Worm (Caenorhabditis elegans) whole organism, young adult: ENCODE results near the gene nlp-61.

Experiments used
- F37B4.10 ChIP-seq: fragments of 200-800 bp; sonication (Bioruptor generic); IDR thresholded peaks from 2 replicates; pipeline ENCODE4 v1.3.6; 2022; ENCODE audit warnings: missing genetic modification characterization, missing compliant biosample characterization
- F39B2.1 ChIP-seq: fragments of 200-800 bp; sonication (Bioruptor generic); IDR thresholded peaks from 2 replicates; pipeline ENCODE4 v1.3.6; 2022; ENCODE audit warnings: missing genetic modification reagents, missing genetic modification characterization, missing compliant biosample characterization
- T26A5.8 ChIP-seq: sonication (generic microtip); optimal IDR thresholded peaks from 2 replicates; lab custom pipeline; 2016; ENCODE audit warnings: missing genetic modification characterization, missing compliant biosample characterization
- efl-1 ChIP-seq: fragments of 150-350 bp; optimal IDR thresholded peaks from 2 replicates; lab custom pipeline; 2014; ENCODE audit warnings: missing biosample characterization, missing genetic modification reagents, missing genetic modification characterization
- egl-18 ChIP-seq: fragments of 200-800 bp; sonication (Bioruptor generic); IDR thresholded peaks from 2 replicates; pipeline ENCODE4 v1.3.6; 2022; ENCODE audit warnings: missing genetic modification reagents, missing genetic modification characterization, missing compliant biosample characterization
- mxl-1 ChIP-seq: sonication (generic microtip); optimal IDR thresholded peaks from 2 replicates; lab custom pipeline; 2016; ENCODE audit warnings: missing genetic modification characterization, missing compliant biosample characterization
- snpc-4 ChIP-seq, 5 experiments: fragments of 150-350 bp in 1 of 5; sonication (generic microtip) in 4 of 5; optimal IDR thresholded peaks; 2 replicates each; lab custom pipeline; 2014 to 2018; ENCODE audit warnings: missing genetic modification characterization in 5 of 5, missing biosample characterization in 3 of 5, antibody characterized with exemption in 2 of 5, mild to moderate bottlenecking in 2 of 5, missing compliant biosample characterization in 2 of 5, missing genotype in 2 of 5, moderate library complexity in 2 of 5, missing genetic modification reagents in 1 of 5
- ztf-3 ChIP-seq: fragments of 200-800 bp; sonication (Bioruptor generic); optimal IDR thresholded peaks from 2 replicates; lab custom pipeline; 2018; ENCODE audit warnings: mild to moderate bottlenecking, missing genetic modification characterization, missing compliant biosample characterization

DNA sequence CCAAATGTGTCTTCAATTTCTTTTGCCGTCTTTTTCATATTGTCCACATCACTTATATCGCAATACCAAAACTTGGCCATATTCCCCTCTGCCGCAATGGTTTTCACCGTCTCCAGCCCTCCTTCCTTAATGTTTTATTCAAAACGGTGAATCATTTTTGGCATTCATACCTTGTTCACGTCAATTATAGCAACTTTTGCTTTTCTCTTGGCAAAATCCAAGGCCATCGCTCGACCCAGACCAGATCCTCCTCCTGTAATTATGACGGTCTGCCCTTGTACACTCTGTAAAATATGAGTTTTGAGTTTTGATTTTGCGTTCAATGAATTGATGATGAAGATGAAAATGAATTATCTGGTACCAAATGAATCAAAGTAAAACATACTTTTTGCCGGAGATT, 37.0 kb downstream of the nlp-61 start:
- TF ChIP-seq T26A5.8 (tag; lab: Kevin White, UChicago) (no peak), F39B2.1 (GFP tag; lab: Robert Waterston, UW) (no peak), mxl-1 (no peak), ztf-3 (GFP tag; lab: Kevin White, UChicago) (no peak), egl-18 (no peak), F37B4.10 (GFP tag; lab: Robert Waterston, UW) (no peak), efl-1 (GFP tag; lab: Kevin White, UChicago) (no peak), snpc-4 (GFP tag; optimal IDR thresholded peaks at IDR 0.05; lab: Kevin White, UChicago) (no peak), snpc-4 (tag; optimal IDR thresholded peaks at IDR 0.05; lab: Kevin White, UChicago) (no peak)
